Worm (Caenorhabditis elegans): ENCODE results near the gene nspf-1.
"Not testable (repeated sequence)": the region's sequence is repeated elsewhere in the genome, so short reads cannot be mapped to it uniquely, and the experiment has no call there.

DNA sequence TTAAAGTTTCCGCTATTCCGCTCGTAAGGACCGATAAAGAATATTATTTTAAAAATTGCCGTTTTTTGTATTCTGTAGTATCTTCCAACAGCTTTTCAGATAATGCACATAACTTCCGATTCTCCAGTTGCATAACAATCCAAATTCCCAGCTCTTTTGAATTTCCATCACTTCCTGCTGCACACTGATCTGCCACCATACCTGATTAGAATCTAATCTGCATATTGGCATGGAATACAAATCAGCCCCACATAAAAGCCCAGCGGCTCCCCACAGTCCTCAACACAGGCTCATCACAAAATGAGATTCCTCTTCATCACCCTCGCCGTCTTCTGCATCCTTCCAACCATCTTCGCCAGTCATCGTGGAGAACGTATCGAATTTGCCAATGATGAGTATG is 1.2 kb downstream of the nspf-1 start, which contains the start of gene nspf-2:
- not testable (repeated sequence) for TF ChIP-seq unc-62 (GFP tag; optimal IDR thresholded peaks at IDR 0.05); nhr-12 (tag; optimal IDR thresholded peaks at IDR 0.05); nhr-76 (tag; optimal IDR thresholded peaks at IDR 0.05); nhr-237 (tag; optimal IDR thresholded peaks at IDR 0.05); mep-1 (tag; optimal IDR thresholded peaks at IDR 0.05); unc-39 (tag; optimal IDR thresholded peaks at IDR 0.05); blmp-1 (tag; optimal IDR thresholded peaks at IDR 0.05); ceh-83 (GFP tag; optimal IDR thresholded peaks at IDR 0.05); lsy-2 (tag; optimal IDR thresholded peaks at IDR 0.05); lin-13 (tag; optimal IDR thresholded peaks at IDR 0.05); nhr-28 (tag; optimal IDR thresholded peaks at IDR 0.05); bed-3 (GFP tag; optimal IDR thresholded peaks at IDR 0.05)
